Worm (Caenorhabditis elegans) whole organism, L1 larva: ENCODE measurements around the gene clc-8.

Source experiments
- C34B4.2 ChIP-seq: sonication (generic microtip); optimal IDR thresholded peaks from 2 replicates; lab custom pipeline; 2017; ENCODE audit warnings: mild to moderate bottlenecking, missing genetic modification characterization, missing compliant biosample characterization
- aly-2 ChIP-seq: fragments of 150-350 bp; optimal IDR thresholded peaks from 2 replicates; lab custom pipeline; 2014; ENCODE audit warnings: missing biosample characterization, missing genetic modification characterization
- dsc-1 ChIP-seq: sonication (generic microtip); optimal IDR thresholded peaks from 2 replicates; lab custom pipeline; 2016; ENCODE audit warnings: mild to moderate bottlenecking, missing genetic modification characterization, missing compliant biosample characterization
- elt-3 ChIP-seq, 6 experiments: fragments of 150-350 bp in 1 of 6; sonication (generic microtip); optimal IDR thresholded peaks; 2 replicates each; lab custom pipeline; 2017 to 2018; ENCODE audit warnings: missing biosample characterization in 6 of 6, missing genetic modification characterization in 6 of 6, inconsistent platforms in 1 of 6
- lin-39 ChIP-seq: fragments of 150-350 bp; optimal IDR thresholded peaks from 2 replicates; lab custom pipeline; 2014; ENCODE audit warnings: missing biosample characterization, missing genetic modification reagents, missing genetic modification characterization
- mdl-1 ChIP-seq, 2 experiments: fragments of 150-350 bp; optimal IDR thresholded peaks; 2 replicates each; lab custom pipeline; 2014 to 2017; ENCODE audit warnings: missing biosample characterization in 2 of 2, missing genetic modification characterization in 2 of 2, inconsistent platforms in 1 of 2
- nhr-76 ChIP-seq: sonication (generic microtip); optimal IDR thresholded peaks from 2 replicates; lab custom pipeline; 2017; ENCODE audit warnings: missing biosample characterization, missing genetic modification characterization
- pqm-1 ChIP-seq: sonication (generic microtip); optimal IDR thresholded peaks from 3 replicates; lab custom pipeline; 2017; ENCODE audit warnings: missing biosample characterization, missing genetic modification characterization
- skn-1 ChIP-seq: fragments of 150-350 bp; optimal IDR thresholded peaks from 2 replicates; lab custom pipeline; 2014; ENCODE audit warnings: missing biosample characterization, missing genetic modification characterization
- sptf-1 ChIP-seq: fragments of 150-350 bp; optimal IDR thresholded peaks from 2 replicates; lab custom pipeline; 2014; ENCODE audit warnings: missing biosample characterization, missing genetic modification characterization
- unc-130 ChIP-seq: fragments of 150-350 bp; optimal IDR thresholded peaks from 2 replicates; lab custom pipeline; 2017; ENCODE audit warnings: missing biosample characterization, missing genetic modification characterization, inconsistent platforms
- unc-62 ChIP-seq: fragments of 150-350 bp; optimal IDR thresholded peaks from 2 replicates; lab custom pipeline; 2014; ENCODE audit warnings: missing biosample characterization, missing genetic modification reagents, missing genetic modification characterization

DNA sequence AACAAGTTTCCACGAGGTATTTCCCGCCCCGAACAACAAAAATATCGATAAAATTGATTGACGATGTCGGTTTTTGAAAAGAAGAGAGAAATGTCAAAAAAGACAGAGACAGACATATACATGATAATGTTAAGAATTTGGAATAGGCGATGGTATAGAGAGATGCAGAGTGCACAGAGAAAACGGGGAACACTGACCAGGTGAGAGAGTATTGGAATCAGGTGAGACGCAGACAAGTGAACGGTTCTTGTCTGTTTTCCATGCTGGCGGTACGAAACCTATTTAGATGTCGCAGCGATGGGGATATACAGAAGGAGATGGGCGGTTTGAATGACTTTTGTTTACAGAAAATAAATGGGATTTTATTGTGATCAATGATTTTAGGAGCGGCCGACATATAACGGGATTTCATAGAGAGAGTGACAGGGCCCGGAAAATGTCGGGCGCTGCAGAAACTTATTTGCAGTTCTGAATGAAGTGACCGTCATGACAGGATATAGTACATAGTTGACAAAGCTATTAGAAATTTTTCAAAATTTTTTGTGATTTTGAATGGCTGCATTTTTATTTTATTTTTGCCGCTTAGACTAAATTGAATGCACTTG lies 51.4 kb downstream of the clc-8 start:
- TF ChIP-seq nhr-76 (no peak), C34B4.2 (tag; lab: Kevin White, UChicago) (no peak), pqm-1 (tag; lab: Kevin White, UChicago) (no peak), dsc-1 (tag; lab: Kevin White, UChicago) (no peak), elt-3 (tag; optimal IDR thresholded peaks at IDR 0.05; lab: Kevin White, UChicago) (peak in 2 of 6 experiments; percentile 74 to 76), unc-62 (GFP tag; lab: Kevin White, UChicago) (no peak), sptf-1 (no peak), aly-2 (tag; lab: Kevin White, UChicago) (no peak), skn-1 (peak; percentile 12), unc-130 (tag; lab: Kevin White, UChicago) (no peak), lin-39 (no peak), mdl-1 (tag; optimal IDR thresholded peaks at IDR 0.05; lab: Kevin White, UChicago) (peak in 1 of 2 experiments; percentile 51)
